Worm (Caenorhabditis elegans): ENCODE measurements around the gene dyn-1.

- TF ChIP-seq ztf-11 (tag; optimal IDR thresholded peaks at IDR 0.05) = no peak
- TF ChIP-seq nhr-6 (tag; optimal IDR thresholded peaks at IDR 0.05) = no peak
- TF ChIP-seq nhr-23 (tag; optimal IDR thresholded peaks at IDR 0.05) = no peak
- no peak for TF ChIP-seq ceh-82 (tag; optimal IDR thresholded peaks at IDR 0.05)
- no peak for TF ChIP-seq sma-9 (GFP tag; optimal IDR thresholded peaks at IDR 0.05)
- no peak for TF ChIP-seq sma-9 (tag; optimal IDR thresholded peaks at IDR 0.05)
- no peak for TF ChIP-seq nhr-11 (tag; optimal IDR thresholded peaks at IDR 0.05)
- TF ChIP-seq elt-3 (tag; optimal IDR thresholded peaks at IDR 0.05) = no peak
- TF ChIP-seq nhr-10 (tag; optimal IDR thresholded peaks at IDR 0.05) = no peak
- no peak for TF ChIP-seq F13H6.1 (tag; optimal IDR thresholded peaks at IDR 0.05)
- TF ChIP-seq lin-11 (tag; optimal IDR thresholded peaks at IDR 0.05) = no peak
- no peak for TF ChIP-seq lin-39 (tag; optimal IDR thresholded peaks at IDR 0.05)
- no peak for TF ChIP-seq lsy-2 (tag; optimal IDR thresholded peaks at IDR 0.05)
- TF ChIP-seq mab-5 (tag; optimal IDR thresholded peaks at IDR 0.05) = no peak
- TF ChIP-seq snpc-4 (tag; optimal IDR thresholded peaks at IDR 0.05) = no peak
Observed at ce11 chrX:15576942-15577341, 8.3 kb downstream of the dyn-1 start, which contains the start of gene K09A9.6.

Data from whole organism, L2 larva.